Worm (Caenorhabditis elegans): ENCODE data around the gene D2062.4.
"Not testable (repeated sequence)": the region's sequence is repeated elsewhere in the genome, so short reads cannot be mapped to it uniquely, and the experiment has no call there.

D2062.4 gene

DNA sequence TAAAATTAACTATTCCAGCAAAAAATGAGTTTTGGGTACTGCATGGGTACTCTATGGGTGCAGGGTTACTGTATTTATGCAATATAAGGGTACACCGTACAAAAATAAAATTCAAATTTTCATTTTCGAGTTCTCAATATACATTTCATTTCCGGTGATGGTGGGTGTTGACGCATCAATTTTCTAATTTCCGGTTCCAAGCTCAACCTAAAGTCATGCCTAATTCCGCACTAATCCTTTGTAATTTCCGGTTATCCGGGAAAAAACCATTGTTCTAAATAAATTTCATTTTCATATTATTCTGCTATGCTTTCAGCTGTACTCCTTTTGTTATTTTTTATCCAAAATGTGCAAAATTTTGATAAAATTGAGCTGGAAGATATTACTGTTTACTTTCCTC is 36.2 kb downstream of the D2062.4 start, which contains the start of gene gcy-21:
Gene gcy-21, plus strand, starts transcription at position 301 of the 400 bp plus-strand sequence.
- TF ChIP-seq ztf-23 (GFP tag; IDR thresholded peaks at IDR 0.05) (no peak), ref-1 (GFP tag; conservative IDR thresholded peaks at IDR 0.05) (no peak), cog-1 (tag; optimal IDR thresholded peaks at IDR 0.05) (no peak), flt-1 (GFP tag; IDR thresholded peaks at IDR 0.05) (no peak)

ce11 chrII:2665081-2665480 is 41.9 kb downstream of the D2062.4 start, which contains the start of gene F22E5.2:
F22E5.2 (plus strand) TSS chrII:2665381.
- not testable (repeated sequence) for TF ChIP-seq ztf-29 (GFP tag; IDR thresholded peaks at IDR 0.05); flt-1 (GFP tag; IDR thresholded peaks at IDR 0.05); ref-1 (GFP tag; conservative IDR thresholded peaks at IDR 0.05)

DNA sequence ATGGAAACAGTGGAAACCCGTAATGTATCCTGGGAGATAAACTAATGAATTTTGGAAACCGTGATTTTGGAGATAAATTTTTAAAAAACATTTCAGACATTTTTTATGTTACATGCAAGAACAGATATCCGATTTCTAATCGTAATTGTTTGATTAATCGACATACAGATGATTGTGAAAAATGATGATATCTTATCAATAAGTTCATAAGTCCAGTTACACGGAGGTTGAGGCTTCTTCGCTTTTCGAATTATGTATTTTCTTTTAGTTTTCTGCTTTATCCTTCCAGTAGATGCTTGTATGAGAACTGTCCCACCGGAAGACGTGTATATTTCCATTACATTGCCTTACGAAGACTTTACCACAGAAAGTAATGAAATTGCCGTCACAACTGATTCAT is 42.4 kb downstream of the D2062.4 start, which contains the start of gene F22E5.22:
Gene F22E5.22, plus strand, starts transcription at position 301 of the 400 bp plus-strand sequence.
- TF ChIP-seq ztf-23 (GFP tag; IDR thresholded peaks at IDR 0.05) (no peak), tab-1 (GFP tag; IDR thresholded peaks at IDR 0.05) (no peak), T22C8.4 (GFP tag; IDR thresholded peaks at IDR 0.05) (no peak), med-1 (GFP tag; optimal IDR thresholded peaks at IDR 0.05; ENCODE audit: insufficient read depth) (no peak), klf-2 (GFP tag; conservative IDR thresholded peaks at IDR 0.05) (no peak), ref-1 (GFP tag; conservative IDR thresholded peaks at IDR 0.05) (no peak), ztf-29 (GFP tag; IDR thresholded peaks at IDR 0.05) (no peak), flt-1 (GFP tag; IDR thresholded peaks at IDR 0.05) (no peak)

- not testable (repeated sequence) for TF ChIP-seq flt-1, ztf-29, ztf-23 (GFP tag; IDR thresholded peaks at IDR 0.05)
Measured at ce11 chrII:2672320-2672719, 49.1 kb downstream of the D2062.4 start, which contains the start of gene sri-57. sri-57 (minus strand) TSS chrII:2672420.

DNA sequence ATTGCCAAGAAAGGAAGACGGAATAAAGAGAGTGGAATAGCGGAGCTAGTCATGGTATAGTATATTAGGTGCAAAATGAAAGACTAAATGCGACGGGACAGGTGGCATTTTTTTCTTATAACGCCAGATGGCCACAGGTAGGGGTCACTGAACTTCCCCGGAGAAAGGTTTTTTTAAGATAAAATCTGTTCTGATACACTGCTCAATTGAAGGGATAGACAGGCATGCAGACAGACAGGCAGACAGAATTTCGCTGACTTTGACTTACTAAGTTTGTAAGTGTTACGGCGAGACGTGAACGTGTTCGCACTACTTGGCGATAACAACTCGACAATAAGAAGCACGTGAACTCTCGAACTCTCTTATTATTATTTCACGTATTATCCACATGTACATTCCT is 50.3 kb downstream of the D2062.4 start, which contains the start of the genes F22E5.20 and F22E5.1:
Gene F22E5.20, minus strand, starts transcription at position 101 of the 400 bp plus-strand sequence.
Gene F22E5.1, plus strand, starts transcription at position 242 of the 400 bp plus-strand sequence.
- TF ChIP-seq T22C8.4 (GFP tag; IDR thresholded peaks at IDR 0.05); ref-1 (GFP tag; conservative IDR thresholded peaks at IDR 0.05); ztf-29 (GFP tag; IDR thresholded peaks at IDR 0.05): not testable (repeated sequence)
